Fruit fly (Drosophila melanogaster) whole organism, prepupa: Measurements from ENCODE around the gene pzg.

ENCODE experiments used
- CG16779 ChIP-seq: fragments of 200-800 bp; sonication (Bioruptor generic); optimal IDR thresholded peaks from 3 replicates; lab custom pipeline; 2017; ENCODE audit warnings: missing biosample characterization, mild to moderate bottlenecking, missing genetic modification characterization
- CG31627 ChIP-seq: fragments of 200-800 bp; sonication (Bioruptor generic); optimal IDR thresholded peaks from 3 replicates; lab custom pipeline; 2016; ENCODE audit warnings: missing biosample characterization, missing genetic modification characterization
- Eip78C ChIP-seq: fragments of 200-800 bp; sonication (Bioruptor generic); peaks from one replicate; lab custom pipeline; 2016; ENCODE audit warnings: missing biosample characterization, missing genetic modification characterization
- Gug ChIP-seq: fragments of 200-800 bp; sonication (Bioruptor generic); IDR thresholded peaks from 2 replicates; pipeline ENCODE4 v1.3.6; 2022; ENCODE audit warnings: missing biosample characterization, missing genetic modification characterization
- Sox14 ChIP-seq: fragments of 200-800 bp; sonication (Bioruptor generic); optimal IDR thresholded peaks from 3 replicates; lab custom pipeline; 2016; ENCODE audit warnings: missing biosample characterization, missing genetic modification characterization
- acj6 ChIP-seq: fragments of 200-800 bp; sonication (Bioruptor generic); optimal IDR thresholded peaks from 3 replicates; lab custom pipeline; 2016; ENCODE audit warnings: missing biosample characterization, missing genetic modification characterization
- eg ChIP-seq: fragments of 200-800 bp; sonication (Bioruptor generic); IDR thresholded peaks from 3 replicates; pipeline ENCODE4 v1.3.6; 2022; ENCODE audit warnings: missing biosample characterization, missing genetic modification characterization
- net ChIP-seq: fragments of 200-800 bp; sonication (Bioruptor generic); optimal IDR thresholded peaks from 3 replicates; lab custom pipeline; 2016; ENCODE audit warnings: missing biosample characterization, missing genetic modification characterization
- salr ChIP-seq, 2 experiments: fragments of 200-800 bp; sonication (Bioruptor generic); optimal IDR thresholded peaks; 3 replicates each; lab custom pipeline; 2016 to 2018; ENCODE audit warnings: missing biosample characterization in 2 of 2, missing genetic modification characterization in 2 of 2, mild to moderate bottlenecking in 1 of 2
- svp ChIP-seq: fragments of 200-800 bp; sonication (Bioruptor generic); peaks from one replicate; lab custom pipeline; 2016; ENCODE audit warnings: missing biosample characterization, missing genetic modification characterization

DNA sequence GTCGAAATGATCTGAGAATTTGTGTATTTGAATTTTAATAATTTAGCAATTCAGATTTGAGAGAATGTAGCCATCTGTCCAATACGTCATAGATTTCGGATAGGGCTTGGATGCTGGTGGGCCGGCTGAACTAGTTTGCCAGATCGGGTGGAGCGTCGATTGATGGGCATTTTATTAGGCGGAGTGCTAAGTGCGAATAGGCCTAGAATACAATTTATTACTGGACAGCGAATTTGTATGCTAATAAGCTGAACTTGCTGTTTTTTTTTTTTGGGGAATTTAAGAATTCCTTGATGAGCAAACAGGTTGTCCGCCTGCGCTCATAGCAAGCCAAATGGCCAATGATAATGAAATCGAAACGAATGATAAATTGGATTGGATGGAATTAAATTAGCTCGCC lies 13.3 kb downstream of the pzg start:
- TF ChIP-seq CG31627 (GFP tag; lab: Kevin White, UChicago), result no peak
- TF ChIP-seq net (GFP tag; lab: Kevin White, UChicago), result no peak
- TF ChIP-seq Gug, result no peak
- TF ChIP-seq CG16779 (tag; lab: Kevin White, UChicago), result no peak
- no peak for TF ChIP-seq salr (GFP tag; optimal IDR thresholded peaks at IDR 0.05; lab: Kevin White, UChicago)
- TF ChIP-seq eg (GFP tag; lab: Robert Waterston, UW), result no peak
- TF ChIP-seq svp (GFP tag; lab: Kevin White, UChicago), result no peak
- no peak for TF ChIP-seq Eip78C (GFP tag; lab: Kevin White, UChicago)
- no peak for TF ChIP-seq acj6 (GFP tag; lab: Kevin White, UChicago)
- TF ChIP-seq Sox14, result no peak
